Fruit fly (Drosophila melanogaster): ENCODE measurements around the gene msl-1.
A peak's percentile ranks its signal among the peaks of the same experiment; 100 is the strongest.

Gene msl-1

DNA sequence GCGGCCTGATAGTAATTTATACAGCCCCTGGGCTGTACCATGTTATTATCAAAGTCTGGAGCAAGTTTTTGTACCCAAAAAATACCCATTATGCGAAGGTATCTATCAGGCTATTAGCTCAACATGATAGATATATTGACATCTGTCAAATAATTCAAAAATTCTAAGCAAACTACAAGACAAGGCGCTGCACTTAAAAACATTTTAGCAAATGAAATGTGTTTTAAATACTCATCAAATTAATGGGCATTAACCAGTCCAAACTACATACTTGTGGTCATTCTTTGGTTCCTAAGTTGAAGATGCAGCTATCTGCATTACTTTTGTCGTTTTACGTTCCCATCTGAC is 35.3 kb downstream of the msl-1 start (continued):
- TF ChIP-seq spab (GFP tag; optimal IDR thresholded peaks at IDR 0.05) (peak; percentile 79), CG16779 (tag; optimal IDR thresholded peaks at IDR 0.05) (no peak), esn (GFP tag; optimal IDR thresholded peaks at IDR 0.05) (peak; percentile 90), fkh (GFP tag; optimal IDR thresholded peaks at IDR 0.05) (no peak), CG15336 (GFP tag; IDR thresholded peaks at IDR 0.05) (peak; percentile 68; the same call in 1 of the 2 replicates), dsx (GFP tag; optimal IDR thresholded peaks at IDR 0.05; ENCODE audit: poor library complexity, severe bottlenecking) (peak; percentile 85), Smox (GFP tag; optimal IDR thresholded peaks at IDR 0.05) (peak; percentile 92), Hr38 (GFP tag; optimal IDR thresholded peaks at IDR 0.05) (no peak), CG6276 (GFP tag; optimal IDR thresholded peaks at IDR 0.05) (peak; percentile 28), svp (GFP tag) (peak; percentile 97), CG34406 (GFP tag; optimal IDR thresholded peaks at IDR 0.05) (peak; percentile 82), Met (GFP tag; optimal IDR thresholded peaks at IDR 0.05) (peak; percentile 81), CG9139 (GFP tag; optimal IDR thresholded peaks at IDR 0.05) (peak; percentile 48), CG8319 (GFP tag; optimal IDR thresholded peaks at IDR 0.05) (peak; percentile 78), OdsH (GFP tag; optimal IDR thresholded peaks at IDR 0.05) (peak; percentile 80), CG7368 (GFP tag; optimal IDR thresholded peaks at IDR 0.05) (peak; percentile 73), CG11762 (GFP tag; optimal IDR thresholded peaks at IDR 0.05; ENCODE audit: insufficient read depth) (peak; percentile 75), CG3919 (GFP tag; optimal IDR thresholded peaks at IDR 0.05) (peak; percentile 86), dac (GFP tag; optimal IDR thresholded peaks at IDR 0.05) (no peak), CG6854 (GFP tag; optimal IDR thresholded peaks at IDR 0.05) (no peak), Ets21C (GFP tag; optimal IDR thresholded peaks at IDR 0.05) (peak; percentile 90), vri (GFP tag; optimal IDR thresholded peaks at IDR 0.05) (peak; percentile 86), CG32006 (GFP tag; optimal IDR thresholded peaks at IDR 0.05) (peak; percentile 67), Sox15 (GFP tag; optimal IDR thresholded peaks at IDR 0.05) (peak; percentile 70), ss (GFP tag; optimal IDR thresholded peaks at IDR 0.05) (peak; percentile 62 to 73), net (GFP tag; optimal IDR thresholded peaks at IDR 0.05) (peak; percentile 78), eg (GFP tag; IDR thresholded peaks at IDR 0.05) (peak; percentile 72; the same call in 2 of the 3 replicates), pdm3 (GFP tag; optimal IDR thresholded peaks at IDR 0.05) (peak; percentile 83), CG10631 (GFP tag; optimal IDR thresholded peaks at IDR 0.05) (peak; percentile 78), topi (GFP tag; optimal IDR thresholded peaks at IDR 0.05) (peak; percentile 95), fd59A (GFP tag; optimal IDR thresholded peaks at IDR 0.05) (peak; percentile 70)

DNA sequence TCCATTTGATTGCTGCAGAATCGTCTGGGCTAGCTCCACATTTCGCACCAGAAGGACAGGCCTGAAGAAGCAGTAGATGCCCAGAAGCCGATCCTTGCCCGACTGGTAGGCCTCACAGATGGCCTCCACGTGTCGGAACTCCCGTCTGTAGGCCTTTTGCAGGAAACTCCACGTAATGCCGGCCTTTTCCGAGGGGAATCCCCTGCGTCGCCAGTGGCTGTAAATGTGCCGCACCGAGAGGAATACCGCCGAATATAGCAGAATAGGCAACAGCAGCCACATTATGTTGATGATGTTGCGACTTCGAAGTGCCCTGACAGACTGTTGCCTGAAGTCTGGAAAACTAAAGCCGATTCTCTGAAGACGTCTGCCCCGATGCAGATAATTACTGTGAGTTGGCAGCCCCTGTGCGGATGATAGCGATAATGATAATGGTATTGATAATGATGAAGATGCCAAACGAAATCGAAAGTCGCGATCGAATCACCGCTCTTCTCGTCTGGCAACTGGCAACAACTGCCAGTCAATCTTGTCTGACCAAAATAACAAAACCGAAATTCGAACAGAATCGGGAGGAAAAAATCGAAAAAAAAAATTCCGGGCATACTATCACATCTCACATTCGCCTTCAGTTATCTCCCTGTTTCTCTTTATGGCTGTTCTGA is 35.8 kb downstream of the msl-1 start, which contains the start of gene Cyp310a1:
Cyp310a1 (minus strand) TSS at position 348 of the 665 bp plus-strand sequence.
- TF ChIP-seq dac (GFP tag; optimal IDR thresholded peaks at IDR 0.05) (no peak), CG6163 (GFP tag; IDR thresholded peaks at IDR 0.05) (peak; percentile 32; the same call in 1 of the 3 replicates), CG1621 (tag; optimal IDR thresholded peaks at IDR 0.05) (no peak), CG6792 (GFP tag; optimal IDR thresholded peaks at IDR 0.05) (no peak), Blimp-1 (GFP tag; optimal IDR thresholded peaks at IDR 0.05) (peak; percentile 90), CG11902 (GFP tag; optimal IDR thresholded peaks at IDR 0.05) (no peak)

dm6 chr2L:18647857-18648652 is 40.5 kb downstream of the msl-1 start:
- TF ChIP-seq vri (GFP tag; optimal IDR thresholded peaks at IDR 0.05), result peak; percentile 12
- TF ChIP-seq Hr39 (GFP tag; optimal IDR thresholded peaks at IDR 0.05), result peak; percentile 69
- TF ChIP-seq CG6276 (GFP tag; optimal IDR thresholded peaks at IDR 0.05), result no peak
- TF ChIP-seq acj6 (GFP tag; optimal IDR thresholded peaks at IDR 0.05), result peak; percentile 71
- TF ChIP-seq Smox (GFP tag; optimal IDR thresholded peaks at IDR 0.05), result peak; percentile 67
- TF ChIP-seq CG3032 (tag; optimal IDR thresholded peaks at IDR 0.05), result peak; percentile 11
- peak; percentile 69 for TF ChIP-seq CG34406 (GFP tag; optimal IDR thresholded peaks at IDR 0.05)
- peak; percentile 47 for TF ChIP-seq net (GFP tag; optimal IDR thresholded peaks at IDR 0.05)
- no peak for TF ChIP-seq Gug (GFP tag; IDR thresholded peaks at IDR 0.05)
- TF ChIP-seq CG11294 (GFP tag; IDR thresholded peaks at IDR 0.05), result no peak
- TF ChIP-seq achi (GFP tag; optimal IDR thresholded peaks at IDR 0.05), result peak; percentile 64
- TF ChIP-seq CG31627 (GFP tag; optimal IDR thresholded peaks at IDR 0.05), result peak; percentile 68
- peak; percentile 35 for TF ChIP-seq CG7368 (GFP tag; optimal IDR thresholded peaks at IDR 0.05)
- TF ChIP-seq fd59A (GFP tag; optimal IDR thresholded peaks at IDR 0.05), result peak; percentile 39
- TF ChIP-seq CG11902 (GFP tag; optimal IDR thresholded peaks at IDR 0.05), result peak; percentile 30
- TF ChIP-seq CG6854 (GFP tag; optimal IDR thresholded peaks at IDR 0.05), result no peak
- peak; percentile 35 to 84 for TF ChIP-seq ss (GFP tag; optimal IDR thresholded peaks at IDR 0.05)
- peak; percentile 74 for TF ChIP-seq OdsH (GFP tag; optimal IDR thresholded peaks at IDR 0.05)
- TF ChIP-seq CG10669 (GFP tag; optimal IDR thresholded peaks at IDR 0.05), result peak; percentile 18
- TF ChIP-seq esn (GFP tag; optimal IDR thresholded peaks at IDR 0.05), result peak; percentile 82
- TF ChIP-seq fkh (GFP tag; optimal IDR thresholded peaks at IDR 0.05), result peak; percentile 45
- no peak for TF ChIP-seq CG8319 (GFP tag; optimal IDR thresholded peaks at IDR 0.05)
- TF ChIP-seq dac (GFP tag; optimal IDR thresholded peaks at IDR 0.05), result no peak

Measured in whole organism, prepupa.